Worm (Caenorhabditis elegans) whole organism, L1 larva: ENCODE measurements around the gene F09C8.1.

ENCODE experiments used
- aly-2 ChIP-seq: fragments of 150-350 bp; optimal IDR thresholded peaks from 2 replicates; lab custom pipeline; 2014; ENCODE audit warnings: missing biosample characterization, missing genetic modification characterization
- blmp-1 ChIP-seq: fragments of 150-350 bp; optimal IDR thresholded peaks from 2 replicates; lab custom pipeline; 2014; ENCODE audit warnings: missing biosample characterization, missing genetic modification characterization
- egl-27 ChIP-seq, 2 experiments: fragments of 150-350 bp in 1 of 2; sonication (generic microtip); optimal IDR thresholded peaks; 3 replicates each; lab custom pipeline; 2017 to 2018; ENCODE audit warnings: missing biosample characterization in 2 of 2, missing genetic modification characterization in 2 of 2, missing genetic modification reagents in 2 of 2
- elt-3 ChIP-seq, 6 experiments: fragments of 150-350 bp in 1 of 6; sonication (generic microtip); optimal IDR thresholded peaks; 2 replicates each; lab custom pipeline; 2017 to 2018; ENCODE audit warnings: missing biosample characterization in 6 of 6, missing genetic modification characterization in 6 of 6, inconsistent platforms in 1 of 6
- mep-1 ChIP-seq: fragments of 150-350 bp; optimal IDR thresholded peaks from 2 replicates; lab custom pipeline; 2014; ENCODE audit warnings: missing biosample characterization, missing genetic modification characterization
- nhr-12 ChIP-seq: sonication (generic microtip); optimal IDR thresholded peaks from 2 replicates; lab custom pipeline; 2017; ENCODE audit warnings: missing biosample characterization, missing genetic modification characterization
- nhr-76 ChIP-seq: sonication (generic microtip); optimal IDR thresholded peaks from 2 replicates; lab custom pipeline; 2017; ENCODE audit warnings: missing biosample characterization, missing genetic modification characterization
- nhr-90 ChIP-seq: sonication (generic microtip); optimal IDR thresholded peaks from 2 replicates; lab custom pipeline; 2016; ENCODE audit warnings: mild to moderate bottlenecking, missing genetic modification characterization, missing compliant biosample characterization; ENCODE audit not compliant: poor library complexity
- unc-30 ChIP-seq: sonication (generic microtip); optimal IDR thresholded peaks from 2 replicates; lab custom pipeline; 2017; ENCODE audit warnings: missing biosample characterization, missing genetic modification characterization
- unc-62 ChIP-seq: fragments of 150-350 bp; optimal IDR thresholded peaks from 2 replicates; lab custom pipeline; 2014; ENCODE audit warnings: missing biosample characterization, missing genetic modification reagents, missing genetic modification characterization
- ztf-11 ChIP-seq, 2 experiments: sonication (generic microtip); optimal IDR thresholded peaks; 2 replicates each; lab custom pipeline; 2016 to 2017; ENCODE audit warnings: missing genetic modification characterization in 2 of 2, missing biosample characterization in 1 of 2, missing compliant biosample characterization in 1 of 2

- TF ChIP-seq unc-30 (tag; lab: Kevin White, UChicago) (no peak), elt-3 (tag; optimal IDR thresholded peaks at IDR 0.05; lab: Kevin White, UChicago) (no peak), nhr-12 (tag; lab: Kevin White, UChicago) (no peak), ztf-11 (tag; optimal IDR thresholded peaks at IDR 0.05; lab: Kevin White, UChicago) (no peak), egl-27 (tag; optimal IDR thresholded peaks at IDR 0.05; lab: Kevin White, UChicago) (no peak), mep-1 (no peak), nhr-76 (tag; lab: Kevin White, UChicago) (no peak), nhr-90 (tag; lab: Kevin White, UChicago) (no peak), unc-62 (GFP tag; lab: Kevin White, UChicago) (no peak), aly-2 (tag; lab: Kevin White, UChicago) (no peak), blmp-1 (tag; lab: Kevin White, UChicago) (no peak)
These were observed 3.2 kb upstream of the F09C8.1 start for ce11 chrX:16166484-16166883.
